Fruit fly (Drosophila melanogaster) whole organism, embryonic: ENCODE data around the gene CG9926.

Experiments
- Adf1 ChIP-seq: fragments of 200-800 bp; sonication (Bioruptor generic); IDR thresholded peaks from 2 replicates; pipeline ENCODE4 v1.3.6; 2022; ENCODE audit warnings: missing biosample characterization, missing genetic modification characterization
- Asciz ChIP-seq: fragments of 200-800 bp; sonication (Bioruptor generic); optimal IDR thresholded peaks from 2 replicates; lab custom pipeline; 2017; ENCODE audit warnings: missing biosample characterization, mild to moderate bottlenecking, missing genetic modification characterization, missing genetic modification reagents
- Blimp-1 ChIP-seq: fragments of 200-800 bp; sonication (Bioruptor generic); optimal IDR thresholded peaks from 3 replicates; lab custom pipeline; 2018; ENCODE audit warnings: missing biosample characterization, missing genetic modification characterization, mild to moderate bottlenecking, moderate library complexity, missing genetic modification reagents
- CG10147 ChIP-seq: fragments of 200-800 bp; sonication (Bioruptor generic); optimal IDR thresholded peaks from 2 replicates; lab custom pipeline; 2019; ENCODE audit warnings: missing biosample characterization, mild to moderate bottlenecking, missing genetic modification characterization, moderate library complexity
- CG11504 ChIP-seq: fragments of 200-800 bp; sonication (Bioruptor generic); optimal IDR thresholded peaks from 3 replicates; lab custom pipeline; 2019; ENCODE audit warnings: missing biosample characterization, mild to moderate bottlenecking, missing genetic modification characterization, moderate library complexity
- CG13287 ChIP-seq: fragments of 200-800 bp; sonication (Bioruptor generic); IDR thresholded peaks from 2 replicates; pipeline ENCODE4 v1.3.6; 2022; ENCODE audit warnings: missing biosample characterization, missing genetic modification characterization; ENCODE audit not compliant: partially characterized antibody
- CG13424 ChIP-seq: fragments of 200-800 bp; sonication (Bioruptor generic); optimal IDR thresholded peaks from 2 replicates; lab custom pipeline; 2019; ENCODE audit warnings: missing biosample characterization, mild to moderate bottlenecking, missing genetic modification characterization, moderate library complexity
- CG14441 ChIP-seq: fragments of 200-800 bp; sonication (Bioruptor generic); IDR thresholded peaks from 2 replicates; pipeline ENCODE4 v1.3.6; 2022; ENCODE audit warnings: missing biosample characterization, missing genetic modification characterization
- CG16863 ChIP-seq: fragments of 200-800 bp; sonication (Bioruptor generic); optimal IDR thresholded peaks from 3 replicates; lab custom pipeline; 2016; ENCODE audit warnings: missing biosample characterization, missing genetic modification characterization
- CG17385 ChIP-seq: fragments of 200-800 bp; sonication (Bioruptor generic); optimal IDR thresholded peaks from 3 replicates; lab custom pipeline; 2018; ENCODE audit warnings: missing biosample characterization, mild to moderate bottlenecking, missing genetic modification characterization
- CG17568 ChIP-seq: fragments of 200-800 bp; sonication (Bioruptor generic); optimal IDR thresholded peaks from 2 replicates; lab custom pipeline; 2018; ENCODE audit warnings: missing biosample characterization, mild to moderate bottlenecking, missing genetic modification characterization, moderate library complexity
- CG18619 ChIP-seq: fragments of 200-800 bp; sonication (Bioruptor generic); optimal IDR thresholded peaks from 3 replicates; lab custom pipeline; 2017; ENCODE audit warnings: missing biosample characterization, mild to moderate bottlenecking, missing genetic modification characterization
- CG31365 ChIP-seq: fragments of 200-800 bp; sonication (Bioruptor generic); optimal IDR thresholded peaks from 2 replicates; lab custom pipeline; 2018; ENCODE audit warnings: missing biosample characterization, mild to moderate bottlenecking, missing genetic modification characterization
- CG32532 ChIP-seq: fragments of 200-800 bp; sonication (Bioruptor generic); IDR thresholded peaks from 2 replicates; pipeline ENCODE4 v1.3.6; 2022; ENCODE audit warnings: missing biosample characterization, missing genetic modification characterization
- CG4282 ChIP-seq: fragments of 200-800 bp; sonication (Bioruptor generic); optimal IDR thresholded peaks from 2 replicates; lab custom pipeline; 2016; ENCODE audit warnings: missing biosample characterization, missing genetic modification characterization
- CG4360 ChIP-seq: fragments of 200-800 bp; sonication (Bioruptor generic); IDR thresholded peaks from 2 replicates; pipeline ENCODE4 v1.3.6; 2022; ENCODE audit warnings: missing biosample characterization, missing genetic modification characterization
- CG6175 ChIP-seq: fragments of 200-800 bp; sonication (Bioruptor generic); IDR thresholded peaks from 3 replicates; pipeline ENCODE4 v1.3.6; 2022; ENCODE audit warnings: missing biosample characterization, missing genetic modification characterization
- CG6813 ChIP-seq: fragments of 200-800 bp; sonication (Bioruptor generic); optimal IDR thresholded peaks from 2 replicates; lab custom pipeline; 2017; ENCODE audit warnings: missing biosample characterization, missing genetic modification characterization, mild to moderate bottlenecking, moderate library complexity, missing genetic modification reagents
- CG6854 ChIP-seq: fragments of 200-800 bp; sonication (Bioruptor generic); optimal IDR thresholded peaks from 3 replicates; lab custom pipeline; 2017; ENCODE audit warnings: missing biosample characterization, mild to moderate bottlenecking, missing genetic modification characterization
- Dbx ChIP-seq: fragments of 200-800 bp; sonication (Bioruptor generic); IDR thresholded peaks from 3 replicates; pipeline ENCODE4 v1.3.6; 2022; ENCODE audit warnings: missing biosample characterization, missing genetic modification characterization
- Drgx ChIP-seq: fragments of 200-800 bp; sonication (Bioruptor generic); IDR thresholded peaks from 2 replicates; pipeline ENCODE4 v1.3.6; 2022; ENCODE audit warnings: missing biosample characterization, missing genetic modification characterization
- GATAe ChIP-seq: fragments of 200-800 bp; sonication (Bioruptor generic); conservative IDR thresholded peaks from 2 replicates; pipeline ENCODE4 v1.3.6; 2022; ENCODE audit warnings: missing biosample characterization, missing genetic modification characterization
- HmgZ ChIP-seq: fragments of 200-800 bp; sonication (Bioruptor generic); optimal IDR thresholded peaks from 2 replicates; lab custom pipeline; 2018; ENCODE audit warnings: missing biosample characterization, mild to moderate bottlenecking, missing genetic modification characterization
- Hr78 ChIP-seq, 2 experiments: fragments of 200-800 bp in 1 of 2; fragments of >200 bp in 1 of 2; sonication (Bioruptor generic) in 1 of 2; optimal IDR thresholded peaks; 2 replicates each; lab custom pipeline; 2017 to 2019; ENCODE audit warnings: missing biosample characterization in 2 of 2, missing genetic modification characterization in 2 of 2, mild to moderate bottlenecking in 1 of 2, moderate library complexity in 1 of 2
- Hsf ChIP-seq: fragments of 200-800 bp; sonication (Bioruptor generic); optimal IDR thresholded peaks from 3 replicates; lab custom pipeline; 2016; ENCODE audit warnings: missing biosample characterization, missing genetic modification characterization
- Mad ChIP-seq: fragments of 200-800 bp; sonication (Bioruptor generic); optimal IDR thresholded peaks from 2 replicates; lab custom pipeline; 2016; ENCODE audit warnings: missing biosample characterization, missing genetic modification characterization
- Nf-YB ChIP-seq: fragments of 200-800 bp; sonication (Bioruptor generic); optimal IDR thresholded peaks from 3 replicates; lab custom pipeline; 2019; ENCODE audit warnings: missing biosample characterization, mild to moderate bottlenecking, missing genetic modification characterization, moderate library complexity
- Pdp1 ChIP-seq, 2 experiments: fragments of 200-800 bp; sonication (Bioruptor generic); optimal IDR thresholded peaks; 3 replicates each; lab custom pipeline; 2016; ENCODE audit warnings: missing biosample characterization in 2 of 2, missing genetic modification characterization in 2 of 2, mild to moderate bottlenecking in 1 of 2, moderate library complexity in 1 of 2
- Sox102F ChIP-seq: fragments of 200-800 bp; sonication (Bioruptor generic); optimal IDR thresholded peaks from 2 replicates; lab custom pipeline; 2018; ENCODE audit warnings: missing biosample characterization, mild to moderate bottlenecking, missing genetic modification characterization, moderate library complexity
- Vsx1 ChIP-seq: fragments of 200-800 bp; sonication (Bioruptor generic); optimal IDR thresholded peaks from 2 replicates; lab custom pipeline; 2017; ENCODE audit warnings: missing biosample characterization, mild to moderate bottlenecking, missing genetic modification characterization, missing genetic modification reagents
- abd-A ChIP-seq: fragments of 200-800 bp; sonication (Bioruptor generic); optimal IDR thresholded peaks from 3 replicates; lab custom pipeline; 2019; ENCODE audit warnings: missing biosample characterization, mild to moderate bottlenecking, missing genetic modification characterization, moderate library complexity
- croc ChIP-seq: fragments of 200-800 bp; sonication (Bioruptor generic); conservative IDR thresholded peaks from 3 replicates; pipeline ENCODE4 v1.3.6; 2022; ENCODE audit warnings: missing biosample characterization, missing genetic modification characterization
- dati ChIP-seq: fragments of 200-800 bp; sonication (Bioruptor generic); IDR thresholded peaks from 2 replicates; pipeline ENCODE4 v1.3.6; 2022; ENCODE audit warnings: missing biosample characterization, missing genetic modification characterization
- gem ChIP-seq: fragments of 200-800 bp; sonication (Bioruptor generic); optimal IDR thresholded peaks from 2 replicates; lab custom pipeline; 2019; ENCODE audit warnings: missing biosample characterization, mild to moderate bottlenecking, missing genetic modification characterization, moderate library complexity
- lab ChIP-seq: fragments of 200-800 bp; sonication (Bioruptor generic); optimal IDR thresholded peaks from 3 replicates; lab custom pipeline; 2017; ENCODE audit warnings: missing biosample characterization, missing genetic modification characterization, mild to moderate bottlenecking, moderate library complexity, missing genetic modification reagents
- phol ChIP-seq: fragments of 200-800 bp; sonication (Bioruptor generic); optimal IDR thresholded peaks from 3 replicates; lab custom pipeline; 2018; ENCODE audit warnings: missing biosample characterization, mild to moderate bottlenecking, missing genetic modification characterization, moderate library complexity
- pita ChIP-seq: fragments of 200-800 bp; sonication (Bioruptor generic); optimal IDR thresholded peaks from 2 replicates; lab custom pipeline; 2017; ENCODE audit warnings: missing biosample characterization, mild to moderate bottlenecking, missing genetic modification characterization
- pzg ChIP-seq: fragments of 200-800 bp; sonication (Bioruptor generic); optimal IDR thresholded peaks from 3 replicates; lab custom pipeline; 2018; ENCODE audit warnings: missing biosample characterization, mild to moderate bottlenecking, missing genetic modification characterization, moderate library complexity
- sens ChIP-seq: fragments of 200-800 bp; sonication (Bioruptor generic); peaks from one replicate; lab custom pipeline; 2016; ENCODE audit warnings: missing biosample characterization, missing genetic modification characterization
- sisA ChIP-seq: fragments of 200-800 bp; sonication (Bioruptor generic); IDR thresholded peaks from 2 replicates; pipeline ENCODE4 v1.3.6; 2022; ENCODE audit warnings: missing biosample characterization, missing genetic modification characterization
- sna ChIP-seq: fragments of 200-800 bp; sonication (Bioruptor generic); IDR thresholded peaks from 2 replicates; pipeline ENCODE4 v1.3.6; 2022; ENCODE audit warnings: missing biosample characterization, missing genetic modification characterization; ENCODE audit not compliant: partially characterized antibody
- sqz ChIP-seq: fragments of 200-800 bp; sonication (Bioruptor generic); optimal IDR thresholded peaks from 3 replicates; lab custom pipeline; 2018; ENCODE audit warnings: missing biosample characterization, mild to moderate bottlenecking, missing genetic modification characterization
- sr ChIP-seq: fragments of 200-800 bp; sonication (Bioruptor generic); IDR thresholded peaks from 3 replicates; pipeline ENCODE4 v1.3.6; 2022; ENCODE audit warnings: missing biosample characterization, missing genetic modification characterization
- stc ChIP-seq: fragments of 200-800 bp; sonication (Bioruptor generic); IDR thresholded peaks from 2 replicates; pipeline ENCODE4 v1.3.6; 2022; ENCODE audit warnings: missing biosample characterization, missing genetic modification characterization
- stwl ChIP-seq: fragments of 200-800 bp; sonication (Bioruptor generic); optimal IDR thresholded peaks from 3 replicates; lab custom pipeline; 2018; ENCODE audit warnings: missing biosample characterization, mild to moderate bottlenecking, missing genetic modification characterization, moderate library complexity
- tap ChIP-seq: fragments of 200-800 bp; optimal IDR thresholded peaks from 3 replicates; lab custom pipeline; 2019; ENCODE audit warnings: missing biosample characterization, mild to moderate bottlenecking, missing genetic modification characterization, moderate library complexity
- vfl ChIP-seq: fragments of 200-800 bp; sonication (Bioruptor generic); optimal IDR thresholded peaks from 2 replicates; lab custom pipeline; 2016; ENCODE audit warnings: missing biosample characterization, missing genetic modification characterization
- vvl ChIP-seq: fragments of 200-800 bp; sonication (Bioruptor generic); IDR thresholded peaks from 2 replicates; pipeline ENCODE4 v1.3.6; 2022; ENCODE audit warnings: missing biosample characterization, missing genetic modification characterization
- wdn ChIP-seq: fragments of 200-800 bp; sonication (Bioruptor generic); IDR thresholded peaks from 2 replicates; pipeline ENCODE4 v1.3.6; 2022; ENCODE audit warnings: missing biosample characterization, missing genetic modification characterization

CG9926 gene

DNA sequence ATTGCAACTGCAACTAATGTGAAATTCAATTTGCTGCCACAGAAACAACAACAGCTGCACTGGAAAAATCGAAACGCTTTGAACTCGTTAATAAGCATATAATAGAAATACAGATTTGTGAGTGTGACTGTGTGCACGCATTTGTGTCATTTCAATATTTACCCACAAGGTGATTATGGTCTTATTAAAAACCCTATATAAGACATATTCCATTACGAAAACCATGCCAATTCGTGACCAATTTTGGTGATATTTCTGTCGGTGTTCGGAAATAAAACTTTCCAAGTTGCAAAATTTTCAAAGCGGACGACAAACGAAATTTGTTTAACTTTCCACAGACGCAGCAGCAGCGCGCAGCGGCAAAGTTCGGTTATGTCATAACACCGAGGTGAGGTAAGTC, 44.5 kb upstream of the CG9926 start:
- TF ChIP-seq CG17385 (no peak), CG16863 (GFP tag; lab: Kevin White, UChicago) (no peak), stwl (tag; lab: Kevin White, UChicago) (peak; percentile 46), lab (GFP tag; lab: Kevin White, UChicago) (no peak), Sox102F (GFP tag; lab: Kevin White, UChicago) (peak; percentile 10), Pdp1 (GFP tag; optimal IDR thresholded peaks at IDR 0.05; lab: Kevin White, UChicago) (peak in 1 of 2 experiments; percentile 83), Mad (GFP tag; lab: Kevin White, UChicago) (no peak), CG11504 (tag; lab: Kevin White, UChicago) (peak; percentile 1), tap (no peak)

DNA sequence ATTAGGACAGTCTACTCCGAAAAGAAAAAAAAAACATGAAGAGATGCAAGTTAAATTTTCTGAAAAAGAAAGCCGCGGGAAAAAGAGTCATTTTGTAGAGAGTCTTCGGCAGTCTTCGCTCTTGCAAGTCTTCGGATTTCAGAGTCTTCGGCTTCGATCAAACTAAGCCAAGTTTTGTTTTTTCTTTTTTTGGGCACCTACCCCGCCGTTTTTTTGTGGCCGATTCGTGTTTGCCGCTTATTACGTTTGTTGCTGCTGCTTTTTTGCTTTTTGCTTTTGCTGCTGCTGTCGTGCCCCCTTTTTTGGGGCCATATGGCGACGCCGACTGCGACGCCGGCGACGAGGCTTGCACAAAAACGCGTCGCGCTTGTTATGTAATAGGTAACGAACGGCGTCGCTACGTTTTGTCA, 41.2 kb upstream of the CG9926 start:
- TF ChIP-seq wdn (no peak), CG4360 (no peak), CG6813 (GFP tag; lab: Kevin White, UChicago) (no peak), CG17568 (GFP tag; lab: Kevin White, UChicago) (no peak), CG14441 (no peak), sqz (GFP tag; lab: Kevin White, UChicago) (peak; percentile 58), Dbx (no peak), pzg (no peak), abd-A (tag; lab: Kevin White, UChicago) (no peak), Adf1 (GFP tag; lab: Robert Waterston, UW) (peak; percentile 51; the same call in 1 of the 2 replicates), CG6854 (GFP tag; lab: Kevin White, UChicago) (no peak), sisA (GFP tag; lab: Robert Waterston, UW) (no peak), vfl (GFP tag; lab: Kevin White, UChicago) (no peak), Asciz (GFP tag; lab: Kevin White, UChicago) (no peak), Nf-YB (GFP tag; lab: Kevin White, UChicago) (no peak), Hr78 (GFP tag; optimal IDR thresholded peaks at IDR 0.05; lab: Kevin White, UChicago) (no peak), Hsf (GFP tag; lab: Kevin White, UChicago) (no peak), sr (no peak), CG18619 (GFP tag; lab: Kevin White, UChicago) (no peak), CG13424 (no peak), CG31365 (tag; lab: Kevin White, UChicago) (no peak), CG13287 (GFP tag; lab: Robert Waterston, UW) (no peak), Pdp1 (GFP tag; optimal IDR thresholded peaks at IDR 0.05; lab: Kevin White, UChicago) (peak in 1 of 2 experiments; percentile 91), HmgZ (tag; lab: Kevin White, UChicago) (no peak), vvl (GFP tag; lab: Robert Waterston, UW) (0 out of 2 replicates have a peak, but pooled peaks have one; percentile 29), croc (GFP tag; lab: Robert Waterston, UW) (no peak), gem (tag; lab: Kevin White, UChicago) (no peak), sens (GFP tag; lab: Kevin White, UChicago) (no peak), stc (GFP tag; lab: Robert Waterston, UW) (no peak), dati (GFP tag; lab: Robert Waterston, UW) (no peak), phol (no peak), sna (GFP tag; lab: Robert Waterston, UW) (no peak), Blimp-1 (no peak), CG10147 (GFP tag; lab: Kevin White, UChicago) (no peak), pita (no peak), GATAe (GFP tag; lab: Robert Waterston, UW) (no peak), Drgx (GFP tag; lab: Robert Waterston, UW) (peak; percentile 51), CG4282 (GFP tag; lab: Kevin White, UChicago) (no peak), CG32532 (GFP tag; lab: Robert Waterston, UW) (no peak), Vsx1 (GFP tag; lab: Kevin White, UChicago) (no peak), CG6175 (GFP tag; lab: Robert Waterston, UW) (peak; percentile 31; the same call in 1 of the 3 replicates)
